Worm (Caenorhabditis elegans) whole organism, L4 larva: ENCODE results near the gene T10D4.15.

Source experiments
- D1046.2 ChIP-seq: fragments of 200-800 bp; sonication (Bioruptor generic); IDR thresholded peaks from 2 replicates; pipeline ENCODE4 v1.3.6; 2022; ENCODE audit warnings: missing genetic modification characterization, missing compliant biosample characterization
- F10B5.3 ChIP-seq: sonication (generic microtip); optimal IDR thresholded peaks from 2 replicates; lab custom pipeline; 2016; ENCODE audit warnings: mild to moderate bottlenecking, missing genetic modification characterization, missing compliant biosample characterization
- F26F4.8 ChIP-seq: fragments of 200-800 bp; sonication (Bioruptor generic); conservative IDR thresholded peaks from 2 replicates; pipeline ENCODE4 v1.3.6; 2022; ENCODE audit warnings: missing genetic modification characterization, missing compliant biosample characterization
- Y48G9A.11 ChIP-seq: fragments of 200-800 bp; sonication (Bioruptor generic); IDR thresholded peaks from 2 replicates; pipeline ENCODE4 v1.3.6; 2022; ENCODE audit warnings: missing genetic modification reagents, missing genetic modification characterization, missing compliant biosample characterization
- Y75B8A.6 ChIP-seq: fragments of 200-800 bp; sonication (Bioruptor generic); IDR thresholded peaks from 2 replicates; pipeline ENCODE4 v1.3.6; 2022; ENCODE audit warnings: missing genetic modification reagents, missing genetic modification characterization, missing compliant biosample characterization
- aha-1 ChIP-seq: fragments of 150-350 bp; peaks from one replicate; lab custom pipeline; 2014; ENCODE audit warnings: missing biosample characterization, missing genetic modification characterization
- ceh-20 ChIP-seq: fragments of 200-800 bp; sonication (Bioruptor generic); IDR thresholded peaks from 2 replicates; pipeline ENCODE4 v1.3.6; 2022; ENCODE audit warnings: missing genetic modification reagents, missing genetic modification characterization, missing compliant biosample characterization
- ceh-32 ChIP-seq: sonication (generic microtip); optimal IDR thresholded peaks from 2 replicates; lab custom pipeline; 2016; ENCODE audit warnings: mild to moderate bottlenecking, missing genetic modification characterization, missing compliant biosample characterization; ENCODE audit not compliant: poor library complexity
- cey-2 ChIP-seq: sonication (generic microtip); optimal IDR thresholded peaks from 3 replicates; lab custom pipeline; 2017; ENCODE audit warnings: missing genetic modification characterization, mild to moderate bottlenecking, missing compliant biosample characterization, antibody characterized with exemption, borderline replicate concordance; ENCODE audit not compliant: insufficient read depth
- daf-12 ChIP-seq: fragments of 150-350 bp; optimal IDR thresholded peaks from 2 replicates; lab custom pipeline; 2014; ENCODE audit warnings: missing biosample characterization, missing genetic modification reagents, missing genetic modification characterization
- daf-16 ChIP-seq, 3 experiments: sonication (generic microtip); optimal IDR thresholded peaks; 2 replicates each; lab custom pipeline; 2016 to 2017; ENCODE audit warnings: missing genetic modification characterization in 3 of 3, missing genetic modification reagents in 3 of 3, mild to moderate bottlenecking in 2 of 3, missing compliant biosample characterization in 2 of 3, missing biosample characterization in 1 of 3, moderate library complexity in 1 of 3
- dmd-8 ChIP-seq: fragments of 200-800 bp; sonication (Bioruptor generic); IDR thresholded peaks from 2 replicates; pipeline ENCODE4 v1.3.6; 2022; ENCODE audit warnings: missing genetic modification characterization, missing compliant biosample characterization
- dmd-9 ChIP-seq: fragments of 200-800 bp; sonication (Bioruptor generic); IDR thresholded peaks from 2 replicates; pipeline ENCODE4 v1.3.6; 2022; ENCODE audit warnings: missing genetic modification reagents, missing genetic modification characterization, missing compliant biosample characterization
- dpl-1 ChIP-seq: fragments of 150-350 bp; optimal IDR thresholded peaks from 2 replicates; lab custom pipeline; 2014; ENCODE audit warnings: missing biosample characterization, missing genetic modification reagents, missing genetic modification characterization
- dve-1 ChIP-seq: sonication (generic microtip); optimal IDR thresholded peaks from 2 replicates; lab custom pipeline; 2017; ENCODE audit warnings: antibody characterized with exemption, mild to moderate bottlenecking, missing genetic modification characterization, missing compliant biosample characterization; ENCODE audit not compliant: insufficient read depth
- egl-43 ChIP-seq: fragments of 200-800 bp; sonication (Bioruptor generic); IDR thresholded peaks from 2 replicates; pipeline ENCODE4 v1.3.6; 2022; ENCODE audit warnings: missing genetic modification reagents, missing genetic modification characterization, missing compliant biosample characterization
- hmg-1.1 ChIP-seq: fragments of 200-800 bp; sonication (Bioruptor generic); IDR thresholded peaks from 2 replicates; pipeline ENCODE4 v1.3.6; 2022; ENCODE audit warnings: missing genetic modification reagents, missing genetic modification characterization, missing compliant biosample characterization
- lin-1 ChIP-seq: fragments of 200-800 bp; sonication (Bioruptor generic); IDR thresholded peaks from 2 replicates; pipeline ENCODE4 v1.3.6; 2022; ENCODE audit warnings: missing genetic modification reagents, missing genetic modification characterization, missing compliant biosample characterization
- lsy-2 ChIP-seq, 2 experiments: fragments of 150-350 bp in 1 of 2; sonication (generic microtip) in 1 of 2; optimal IDR thresholded peaks; 2 replicates each; lab custom pipeline; 2014 to 2017; ENCODE audit warnings: missing biosample characterization in 2 of 2, missing genetic modification characterization in 2 of 2
- madf-9 ChIP-seq: fragments of 200-800 bp; sonication (Bioruptor generic); conservative IDR thresholded peaks from 2 replicates; pipeline ENCODE4 v1.3.6; 2022; ENCODE audit warnings: missing genetic modification reagents, missing genetic modification characterization, missing compliant biosample characterization
- mxl-2 ChIP-seq: fragments of 200-800 bp; sonication (Bioruptor generic); conservative IDR thresholded peaks from 2 replicates; pipeline ENCODE4 v1.3.6; 2022; ENCODE audit warnings: missing genetic modification reagents, missing genetic modification characterization, missing compliant biosample characterization
- mxl-3 ChIP-seq: fragments of 200-800 bp; sonication (Bioruptor generic); optimal IDR thresholded peaks from 2 replicates; lab custom pipeline; 2018; ENCODE audit warnings: mild to moderate bottlenecking, missing genetic modification characterization, missing compliant biosample characterization
- nhr-102 ChIP-seq: sonication (generic microtip); optimal IDR thresholded peaks from 2 replicates; lab custom pipeline; 2016; ENCODE audit warnings: mild to moderate bottlenecking, missing genetic modification characterization, moderate library complexity, missing compliant biosample characterization
- nhr-237 ChIP-seq: sonication (generic microtip); optimal IDR thresholded peaks from 2 replicates; lab custom pipeline; 2017; ENCODE audit warnings: missing biosample characterization, missing genetic modification characterization
- nhr-25 ChIP-seq: sonication (generic microtip); optimal IDR thresholded peaks from 2 replicates; lab custom pipeline; 2017; ENCODE audit warnings: missing genetic modification characterization, mild to moderate bottlenecking, missing compliant biosample characterization, antibody characterized with exemption, moderate library complexity, borderline replicate concordance; ENCODE audit not compliant: insufficient read depth
- nhr-42 ChIP-seq: fragments of 200-800 bp; sonication (Bioruptor generic); IDR thresholded peaks from 2 replicates; pipeline ENCODE4 v1.3.6; 2022; ENCODE audit warnings: missing genetic modification characterization, missing compliant biosample characterization
- nhr-6 ChIP-seq: fragments of 150-350 bp; optimal IDR thresholded peaks from 2 replicates; lab custom pipeline; 2014; ENCODE audit warnings: missing biosample characterization, missing genetic modification characterization
- nhr-76 ChIP-seq: fragments of 150-350 bp; optimal IDR thresholded peaks from 2 replicates; lab custom pipeline; 2014; ENCODE audit warnings: missing biosample characterization, missing genetic modification characterization
- nhr-77 ChIP-seq: fragments of 150-350 bp; optimal IDR thresholded peaks from 2 replicates; lab custom pipeline; 2014; ENCODE audit warnings: missing biosample characterization, missing genetic modification characterization
- pqm-1 ChIP-seq: sonication (generic microtip); optimal IDR thresholded peaks from 2 replicates; lab custom pipeline; 2017; ENCODE audit warnings: missing biosample characterization, missing genetic modification characterization
- rbr-2 ChIP-seq: sonication (generic microtip); optimal IDR thresholded peaks from 2 replicates; lab custom pipeline; 2016; ENCODE audit warnings: missing genotype, missing genetic modification characterization, missing compliant biosample characterization
- saeg-2 ChIP-seq: fragments of 200-800 bp; sonication (Bioruptor generic); IDR thresholded peaks from 2 replicates; pipeline ENCODE4 v1.3.6; 2022; ENCODE audit warnings: missing genetic modification reagents, missing genetic modification characterization, missing compliant biosample characterization
- set-16 ChIP-seq: fragments of 200-800 bp; sonication (Bioruptor generic); IDR thresholded peaks from 2 replicates; pipeline ENCODE4 v1.3.6; 2022; ENCODE audit warnings: missing genetic modification reagents, missing genetic modification characterization, missing compliant biosample characterization
- skn-1 ChIP-seq: fragments of 150-350 bp; optimal IDR thresholded peaks from 2 replicates; lab custom pipeline; 2014; ENCODE audit warnings: missing biosample characterization, missing genetic modification characterization
- snpc-4 ChIP-seq: fragments of 150-350 bp; optimal IDR thresholded peaks from 2 replicates; lab custom pipeline; 2014; ENCODE audit warnings: missing biosample characterization, missing genetic modification characterization
- tra-1 ChIP-seq: fragments of 200-800 bp; sonication (Bioruptor generic); IDR thresholded peaks from 2 replicates; pipeline ENCODE4 v1.3.6; 2022; ENCODE audit warnings: missing genetic modification reagents, missing genetic modification characterization, missing compliant biosample characterization
- unc-62 ChIP-seq, 3 experiments: fragments of 150-350 bp in 1 of 3; sonication (generic microtip); optimal IDR thresholded peaks in 2 of 3; peaks in 1 of 3; 1 replicate in 1 of 3; 2 replicates in 2 of 3; lab custom pipeline; 2014 to 2017; ENCODE audit warnings: missing biosample characterization in 3 of 3, missing genetic modification characterization in 3 of 3, missing genetic modification reagents in 3 of 3, missing genotype in 1 of 3
- zag-1 ChIP-seq: fragments of 150-350 bp; optimal IDR thresholded peaks from 2 replicates; lab custom pipeline; 2014; ENCODE audit warnings: missing biosample characterization, missing genetic modification characterization
- zfp-3 ChIP-seq: fragments of 200-800 bp; sonication (Bioruptor generic); conservative IDR thresholded peaks from 2 replicates; pipeline ENCODE4 v1.3.6; 2022; ENCODE audit warnings: missing genetic modification reagents, missing genetic modification characterization, missing compliant biosample characterization
- zip-11 ChIP-seq: fragments of 200-800 bp; sonication (Bioruptor generic); IDR thresholded peaks from 2 replicates; pipeline ENCODE4 v1.3.6; 2022; ENCODE audit warnings: missing genetic modification characterization, missing compliant biosample characterization
- zip-2 ChIP-seq: fragments of 150-350 bp; optimal IDR thresholded peaks from 2 replicates; lab custom pipeline; 2014; ENCODE audit warnings: missing biosample characterization, missing genetic modification characterization
- ztf-11 ChIP-seq: fragments of 150-350 bp; optimal IDR thresholded peaks from 2 replicates; lab custom pipeline; 2014; ENCODE audit warnings: missing biosample characterization, missing genetic modification characterization

Gene T10D4.15

ce11 chrII:3105765-3106164, 40.2 kb upstream of the T10D4.15 start, which contains the start of gene clec-122:
TSS of gene clec-122 (plus strand) at chrII:3106065.
- TF ChIP-seq nhr-77 (no peak), daf-12 (tag; lab: Kevin White, UChicago) (no peak), D1046.2 (GFP tag; lab: Robert Waterston, UW) (no peak), zip-11 (GFP tag; lab: Robert Waterston, UW) (no peak), nhr-237 (tag; lab: Kevin White, UChicago) (no peak), rbr-2 (tag; lab: Kevin White, UChicago) (no peak), ztf-11 (tag; lab: Kevin White, UChicago) (no peak), dmd-9 (GFP tag; lab: Robert Waterston, UW) (no peak), zag-1 (no peak), zfp-3 (GFP tag; lab: Robert Waterston, UW) (no peak), nhr-6 (no peak)

ce11 chrII:3108101-3108500, 37.8 kb upstream of the T10D4.15 start:
- TF ChIP-seq F26F4.8 (GFP tag; lab: Robert Waterston, UW) = peak; percentile 55; the same call in 1 of the 2 replicates
- TF ChIP-seq egl-43 = 0 out of 2 replicates have a peak, but pooled peaks have one; percentile 16
- no peak for TF ChIP-seq cey-2
- peak; percentile 94 for TF ChIP-seq set-16 (GFP tag; lab: Robert Waterston, UW)

ce11 chrII:3109533-3109932, 36.4 kb upstream of the T10D4.15 start:
- TF ChIP-seq saeg-2 (GFP tag; lab: Robert Waterston, UW) = no peak
- peak; percentile 80 for TF ChIP-seq aha-1 (tag; lab: Kevin White, UChicago)
- TF ChIP-seq set-16 (GFP tag; lab: Robert Waterston, UW) = peak; percentile 70
- TF ChIP-seq, all 104 proteins: peak for 2

DNA sequence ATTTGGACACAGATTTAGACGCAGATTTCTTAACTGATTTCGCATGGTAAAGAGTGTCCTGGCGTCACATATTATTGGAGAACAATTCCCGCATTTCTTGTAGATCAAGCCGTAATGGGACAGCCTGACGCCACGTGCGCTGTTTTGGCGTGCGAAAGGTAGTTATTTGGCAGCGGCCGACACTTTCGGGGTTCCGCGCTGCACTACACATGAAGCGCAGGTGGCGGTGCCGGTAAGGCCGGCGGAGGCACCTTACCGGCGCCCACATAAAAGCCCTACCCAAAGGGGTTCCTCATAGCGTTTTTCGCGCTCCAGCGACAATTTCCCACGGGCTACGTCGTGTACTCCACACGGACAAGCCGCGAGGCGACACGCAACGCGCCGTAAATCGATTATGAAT, 35.8 kb upstream of the T10D4.15 start:
- TF ChIP-seq dmd-8 (0 out of 2 replicates have a peak, but pooled peaks have one; percentile 30), nhr-102 (tag; lab: Kevin White, UChicago) (no peak), mxl-3 (GFP tag; lab: Kevin White, UChicago) (no peak), ceh-32 (no peak), cey-2 (no peak), pqm-1 (tag; lab: Kevin White, UChicago) (no peak), unc-62 (GFP tag; optimal IDR thresholded peaks at IDR 0.05 in 1 of 2; lab: Kevin White, UChicago) (peak in 1 of 2 experiments; percentile 57), unc-62 (tag; optimal IDR thresholded peaks at IDR 0.05; lab: Kevin White, UChicago) (no peak), tra-1 (GFP tag; lab: Robert Waterston, UW) (no peak), zip-2 (tag; lab: Kevin White, UChicago) (no peak), saeg-2 (GFP tag; lab: Robert Waterston, UW) (no peak), dpl-1 (no peak), mxl-2 (GFP tag; lab: Robert Waterston, UW) (no peak), set-16 (GFP tag; lab: Robert Waterston, UW) (peak; percentile 73), skn-1 (tag; lab: Kevin White, UChicago) (no peak)

- no peak for TF ChIP-seq daf-16 (GFP tag; optimal IDR thresholded peaks at IDR 0.05; lab: Kevin White, UChicago)
- peak; percentile 9 for TF ChIP-seq daf-16 (tag; optimal IDR thresholded peaks at IDR 0.05; lab: Kevin White, UChicago)
- TF ChIP-seq Y48G9A.11 (GFP tag; lab: Robert Waterston, UW) = no peak
- TF ChIP-seq nhr-25 (tag; lab: Kevin White, UChicago) = no peak
- no peak for TF ChIP-seq Y75B8A.6 (GFP tag; lab: Robert Waterston, UW)
- no peak for TF ChIP-seq nhr-77
- no peak for TF ChIP-seq dmd-9 (GFP tag; lab: Robert Waterston, UW)
- TF ChIP-seq madf-9 = no peak
- 0 out of 2 replicates have a peak, but pooled peaks have one; percentile 40 for TF ChIP-seq hmg-1.1 (GFP tag; lab: Robert Waterston, UW)
- TF ChIP-seq zip-2 (tag; lab: Kevin White, UChicago) = no peak
- TF ChIP-seq snpc-4 (tag; lab: Kevin White, UChicago) = no peak
- TF ChIP-seq lsy-2 (tag; optimal IDR thresholded peaks at IDR 0.05; lab: Kevin White, UChicago) = no peak
- no peak for TF ChIP-seq lin-1
- TF ChIP-seq pqm-1 (tag; lab: Kevin White, UChicago) = no peak
- no peak for TF ChIP-seq zfp-3 (GFP tag; lab: Robert Waterston, UW)
- peak; percentile 6 for TF ChIP-seq dve-1 (tag; lab: Kevin White, UChicago)
- TF ChIP-seq nhr-42 (GFP tag; lab: Robert Waterston, UW) = no peak
- no peak for TF ChIP-seq set-16 (GFP tag; lab: Robert Waterston, UW)
- no peak for TF ChIP-seq nhr-76 (tag; lab: Kevin White, UChicago)
- no peak for TF ChIP-seq D1046.2 (GFP tag; lab: Robert Waterston, UW)
- TF ChIP-seq F10B5.3 = no peak
- TF ChIP-seq mxl-2 (GFP tag; lab: Robert Waterston, UW) = no peak
- no peak for TF ChIP-seq ceh-32
- no peak for TF ChIP-seq ceh-20 (GFP tag; lab: Robert Waterston, UW)
Measured at ce11 chrII:3111147-3111546, 34.8 kb upstream of the T10D4.15 start, which contains the start of gene Y25C1A.13. TSS of gene Y25C1A.13 (minus strand) at chrII:3111247.
